Worm (Caenorhabditis elegans): ENCODE measurements around the gene bgal-2.

bgal-2 gene

DNA sequence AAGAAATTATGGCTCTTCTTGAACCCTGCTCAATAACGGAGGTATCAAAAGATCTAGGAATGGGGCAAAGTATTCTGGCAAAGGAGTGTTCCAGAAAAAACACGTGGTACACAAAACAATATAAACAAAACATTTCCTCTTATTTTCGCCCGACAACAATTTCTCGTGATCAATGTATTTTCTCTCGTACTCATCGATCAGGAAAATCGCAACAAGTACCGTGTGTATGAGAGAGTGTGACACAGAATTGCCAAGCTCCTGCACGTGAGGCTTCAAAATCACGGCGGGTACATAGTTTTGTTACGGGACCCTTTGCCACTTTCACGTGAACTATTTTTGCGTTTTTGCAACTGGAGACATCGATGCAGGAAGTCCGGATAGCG is 43.2 kb upstream of the bgal-2 start (continued):
- TF ChIP-seq gei-8 (GFP tag; optimal IDR thresholded peaks at IDR 0.05) (no peak), ceh-44 (GFP tag; IDR thresholded peaks at IDR 0.05) (no peak), lin-1 (GFP tag; IDR thresholded peaks at IDR 0.05) (no peak; the same call in 1 of the 2 replicates), F26F4.8 (GFP tag; conservative IDR thresholded peaks at IDR 0.05) (no peak), daf-16 (GFP tag; optimal IDR thresholded peaks at IDR 0.05) (peak in 1 of 2 experiments; percentile 91), daf-16 (tag; optimal IDR thresholded peaks at IDR 0.05) (no peak), mes-2 (tag; optimal IDR thresholded peaks at IDR 0.05; ENCODE audit: poor library complexity, severe bottlenecking) (no peak), pqm-1 (tag; optimal IDR thresholded peaks at IDR 0.05) (no peak), lin-39 (tag; optimal IDR thresholded peaks at IDR 0.05) (no peak), T20F7.1 (GFP tag; optimal IDR thresholded peaks at IDR 0.05) (no peak), Y105C5A.15 (GFP tag; IDR thresholded peaks at IDR 0.05) (no peak), mdt-29 (GFP tag; IDR thresholded peaks at IDR 0.05) (peak; percentile 48), nhr-77 (tag; optimal IDR thresholded peaks at IDR 0.05) (no peak), F49E8.2 (tag; optimal IDR thresholded peaks at IDR 0.05; ENCODE audit: borderline replicate concordance) (no peak), ztf-11 (tag; optimal IDR thresholded peaks at IDR 0.05) (no peak), hmg-1.1 (GFP tag; IDR thresholded peaks at IDR 0.05) (no peak), ctbp-1 (GFP tag; IDR thresholded peaks at IDR 0.05) (no peak), dmd-6 (GFP tag; IDR thresholded peaks at IDR 0.05) (no peak; the same call in 1 of the 2 replicates), zip-2 (tag; optimal IDR thresholded peaks at IDR 0.05) (no peak), rbr-2 (tag; optimal IDR thresholded peaks at IDR 0.05) (no peak), dmd-8 (GFP tag; IDR thresholded peaks at IDR 0.05) (no peak), unc-130 (GFP tag; optimal IDR thresholded peaks at IDR 0.05) (no peak), mdl-1 (tag; optimal IDR thresholded peaks at IDR 0.05) (peak in 1 of 2 experiments; percentile 42), zfp-3 (GFP tag; conservative IDR thresholded peaks at IDR 0.05) (no peak), lim-7 (GFP tag; IDR thresholded peaks at IDR 0.05) (no peak), ama-1 (optimal IDR thresholded peaks at IDR 0.05) (no peak), nhr-28 (tag; optimal IDR thresholded peaks at IDR 0.05) (peak; percentile 21), daf-19 (GFP tag; conservative IDR thresholded peaks at IDR 0.05) (no peak), madf-9 (GFP tag; conservative IDR thresholded peaks at IDR 0.05) (no peak), hlh-11 (tag; optimal IDR thresholded peaks at IDR 0.05) (peak; percentile 71), lin-29 (GFP tag; IDR thresholded peaks at IDR 0.05) (no peak), pha-4 (GFP tag; IDR thresholded peaks at IDR 0.05) (no peak), pha-4 (tag; optimal IDR thresholded peaks at IDR 0.05) (no peak), ceh-62 (tag; optimal IDR thresholded peaks at IDR 0.05) (no peak), lin-13 (GFP tag; optimal IDR thresholded peaks at IDR 0.05) (no peak), dpl-1 (GFP tag; optimal IDR thresholded peaks at IDR 0.05) (no peak), nhr-6 (tag; optimal IDR thresholded peaks at IDR 0.05) (no peak), unc-39 (tag; optimal IDR thresholded peaks at IDR 0.05) (no peak), set-16 (GFP tag; IDR thresholded peaks at IDR 0.05) (no peak), aha-1 (tag) (no peak), mxl-2 (GFP tag; conservative IDR thresholded peaks at IDR 0.05) (no peak), saeg-2 (GFP tag; IDR thresholded peaks at IDR 0.05) (0 out of 2 replicates have a peak, but pooled peaks have one; percentile 37), mxl-3 (GFP tag; optimal IDR thresholded peaks at IDR 0.05) (no peak), lin-38 (GFP tag; IDR thresholded peaks at IDR 0.05) (no peak), egl-43 (GFP tag; IDR thresholded peaks at IDR 0.05) (peak; percentile 4; the same call in 1 of the 2 replicates), nhr-48 (tag; optimal IDR thresholded peaks at IDR 0.05) (no peak)

All from whole organism, L4 larva.